Worm (Caenorhabditis elegans) whole organism, L2 larva: ENCODE results near the gene ZK418.7.

Experiments used
- blmp-1 ChIP-seq: sonication (generic microtip); optimal IDR thresholded peaks from 2 replicates; lab custom pipeline; 2017; ENCODE audit warnings: missing genetic modification characterization, mild to moderate bottlenecking, missing compliant biosample characterization, antibody characterized with exemption, moderate library complexity; ENCODE audit not compliant: insufficient read depth
- elt-3 ChIP-seq: sonication (generic microtip); optimal IDR thresholded peaks from 2 replicates; lab custom pipeline; 2017; ENCODE audit warnings: missing biosample characterization, missing genetic modification characterization
- fos-1 ChIP-seq: fragments of 150-350 bp; optimal IDR thresholded peaks from 2 replicates; lab custom pipeline; 2014; ENCODE audit warnings: missing biosample characterization, missing genetic modification characterization
- lin-13 ChIP-seq: fragments of 150-350 bp; optimal IDR thresholded peaks from 2 replicates; lab custom pipeline; 2014; ENCODE audit warnings: missing biosample characterization, missing genetic modification reagents, missing genetic modification characterization
- lin-39 ChIP-seq: fragments of 150-350 bp; optimal IDR thresholded peaks from 2 replicates; lab custom pipeline; 2014; ENCODE audit warnings: missing biosample characterization, missing genetic modification reagents, missing genetic modification characterization
- nhr-10 ChIP-seq: sonication (generic microtip); optimal IDR thresholded peaks from 2 replicates; lab custom pipeline; 2017; ENCODE audit warnings: missing biosample characterization, missing genetic modification characterization
- nhr-12 ChIP-seq: fragments of 150-350 bp; optimal IDR thresholded peaks from 2 replicates; lab custom pipeline; 2014; ENCODE audit warnings: missing biosample characterization, missing genetic modification characterization
- nhr-25 ChIP-seq: fragments of 150-350 bp; sonication (generic microtip); optimal IDR thresholded peaks from 3 replicates; lab custom pipeline; 2014; ENCODE audit warnings: missing biosample characterization, missing genetic modification characterization
- unc-39 ChIP-seq: fragments of 150-350 bp; optimal IDR thresholded peaks from 2 replicates; lab custom pipeline; 2014; ENCODE audit warnings: missing biosample characterization, missing genetic modification characterization
- unc-62 ChIP-seq: fragments of 150-350 bp; optimal IDR thresholded peaks from 2 replicates; lab custom pipeline; 2014; ENCODE audit warnings: missing biosample characterization, missing genetic modification reagents, missing genetic modification characterization
- zag-1 ChIP-seq: fragments of 150-350 bp; optimal IDR thresholded peaks from 2 replicates; lab custom pipeline; 2014; ENCODE audit warnings: missing biosample characterization, missing genetic modification characterization
- ztf-11 ChIP-seq: sonication (generic microtip); optimal IDR thresholded peaks from 2 replicates; lab custom pipeline; 2017; ENCODE audit warnings: missing biosample characterization, missing genetic modification characterization

ce11 chrIII:7060531-7061095, 20.0 kb downstream of the ZK418.7 start, which contains the start of gene egg-2:
- no peak for TF ChIP-seq blmp-1 (tag; lab: Kevin White, UChicago)
- no peak for TF ChIP-seq zag-1 (tag; lab: Kevin White, UChicago)
- TF ChIP-seq nhr-12 (tag; lab: Kevin White, UChicago): no peak
- no peak for TF ChIP-seq nhr-10 (tag; lab: Kevin White, UChicago)
- TF ChIP-seq elt-3 (tag; lab: Kevin White, UChicago): no peak
- TF ChIP-seq nhr-25 (tag; lab: Kevin White, UChicago): no peak
- TF ChIP-seq fos-1 (tag; lab: Kevin White, UChicago): no peak
- no peak for TF ChIP-seq lin-39 (tag; lab: Kevin White, UChicago)
- no peak for TF ChIP-seq lin-13 (GFP tag; lab: Kevin White, UChicago)
- TF ChIP-seq unc-39 (tag; lab: Kevin White, UChicago): no peak
- TF ChIP-seq unc-62 (GFP tag; lab: Kevin White, UChicago): no peak
- no peak for TF ChIP-seq ztf-11 (tag; lab: Kevin White, UChicago)
